Worm (Caenorhabditis elegans) whole organism, young adult: Measurements from ENCODE around the gene Y60A9.1.

ENCODE experiments used
- B0261.1 ChIP-seq: sonication (generic microtip); optimal IDR thresholded peaks from 2 replicates; lab custom pipeline; 2016; ENCODE audit warnings: mild to moderate bottlenecking, missing genetic modification characterization, moderate library complexity, missing compliant biosample characterization
- C06A6.2 ChIP-seq: fragments of 200-800 bp; sonication (Bioruptor generic); conservative IDR thresholded peaks from 2 replicates; pipeline ENCODE4 v1.3.6; 2022; ENCODE audit warnings: missing genetic modification characterization, missing compliant biosample characterization
- D2030.7 ChIP-seq: fragments of 200-800 bp; sonication (Bioruptor generic); IDR thresholded peaks from 2 replicates; pipeline ENCODE4 v1.3.6; 2022; ENCODE audit warnings: missing genetic modification reagents, missing genetic modification characterization, missing compliant biosample characterization
- F23B12.7 ChIP-seq: sonication (generic microtip); optimal IDR thresholded peaks from 2 replicates; lab custom pipeline; 2017; ENCODE audit warnings: missing genetic modification characterization, mild to moderate bottlenecking, missing compliant biosample characterization, antibody characterized with exemption, moderate library complexity; ENCODE audit not compliant: insufficient read depth
- F37B4.10 ChIP-seq: fragments of 200-800 bp; sonication (Bioruptor generic); IDR thresholded peaks from 2 replicates; pipeline ENCODE4 v1.3.6; 2022; ENCODE audit warnings: missing genetic modification characterization, missing compliant biosample characterization
- F49E8.2 ChIP-seq: sonication (generic microtip); optimal IDR thresholded peaks from 3 replicates; lab custom pipeline; 2017; ENCODE audit warnings: missing genetic modification characterization, mild to moderate bottlenecking, missing compliant biosample characterization, antibody characterized with exemption, moderate library complexity; ENCODE audit not compliant: insufficient read depth
- F55B11.4 ChIP-seq: sonication (generic microtip); optimal IDR thresholded peaks from 2 replicates; lab custom pipeline; 2016; ENCODE audit warnings: missing compliant biosample characterization, missing genetic modification characterization, borderline replicate concordance; ENCODE audit not compliant: insufficient read depth
- K11D2.4 ChIP-seq: fragments of 200-800 bp; sonication (Bioruptor generic); IDR thresholded peaks from 2 replicates; pipeline ENCODE4 v1.3.6; 2022; ENCODE audit warnings: missing genetic modification reagents, missing genetic modification characterization, missing compliant biosample characterization
- K12H6.12 ChIP-seq: fragments of 200-800 bp; sonication (Bioruptor generic); optimal IDR thresholded peaks from 2 replicates; lab custom pipeline; 2018; ENCODE audit warnings: mild to moderate bottlenecking, missing genetic modification characterization, missing compliant biosample characterization
- Y53G8AR.9 ChIP-seq: fragments of 200-800 bp; sonication (Bioruptor generic); conservative IDR thresholded peaks from 2 replicates; pipeline ENCODE4 v1.3.6; 2022; ENCODE audit warnings: missing genetic modification reagents, missing genetic modification characterization, missing compliant biosample characterization
- ZK185.1 ChIP-seq: sonication (generic microtip); optimal IDR thresholded peaks from 2 replicates; lab custom pipeline; 2016; ENCODE audit warnings: mild to moderate bottlenecking, missing genetic modification characterization, missing compliant biosample characterization; ENCODE audit not compliant: poor library complexity, severe bottlenecking
- aptf-2 ChIP-seq: fragments of 200-800 bp; sonication (Bioruptor generic); conservative IDR thresholded peaks from 2 replicates; pipeline ENCODE4 v1.3.6; 2022; ENCODE audit warnings: missing genetic modification reagents, missing genetic modification characterization, missing compliant biosample characterization
- athp-1 ChIP-seq: sonication (generic microtip); optimal IDR thresholded peaks from 2 replicates; lab custom pipeline; 2017; ENCODE audit warnings: mild to moderate bottlenecking, missing genetic modification characterization, missing compliant biosample characterization
- bed-1 ChIP-seq: fragments of 200-800 bp; sonication (Bioruptor generic); IDR thresholded peaks from 2 replicates; pipeline ENCODE4 v1.3.6; 2022; ENCODE audit warnings: missing genetic modification reagents, missing genetic modification characterization, missing compliant biosample characterization
- cebp-1 ChIP-seq, 2 experiments: fragments of 200-800 bp in 1 of 2; sonication (Bioruptor generic) in 1 of 2; sonication (generic microtip) in 1 of 2; IDR thresholded peaks in 1 of 2; optimal IDR thresholded peaks in 1 of 2; 2 replicates each; pipeline versions ENCODE4 v1.3.6 to Lab custom; 2017 to 2022; ENCODE audit warnings: missing compliant biosample characterization in 2 of 2, missing genetic modification characterization in 2 of 2, mild to moderate bottlenecking in 1 of 2, missing genetic modification reagents in 1 of 2, moderate library complexity in 1 of 2
- ceh-100 ChIP-seq: fragments of 200-800 bp; sonication (Bioruptor generic); IDR thresholded peaks from 2 replicates; pipeline ENCODE4 v1.3.6; 2022; ENCODE audit warnings: missing genetic modification reagents, missing genetic modification characterization, missing compliant biosample characterization
- ceh-27 ChIP-seq: fragments of 200-800 bp; sonication (Bioruptor generic); optimal IDR thresholded peaks from 2 replicates; lab custom pipeline; 2018; ENCODE audit warnings: mild to moderate bottlenecking, missing genetic modification characterization, moderate library complexity, missing compliant biosample characterization
- chd-7 ChIP-seq: sonication (generic microtip); optimal IDR thresholded peaks from 2 replicates; lab custom pipeline; 2016; ENCODE audit warnings: mild to moderate bottlenecking, missing genetic modification characterization, moderate library complexity, missing compliant biosample characterization
- efl-1 ChIP-seq: fragments of 150-350 bp; optimal IDR thresholded peaks from 2 replicates; lab custom pipeline; 2014; ENCODE audit warnings: missing biosample characterization, missing genetic modification reagents, missing genetic modification characterization
- him-1 ChIP-seq: sonication (generic microtip); optimal IDR thresholded peaks from 2 replicates; lab custom pipeline; 2016; ENCODE audit warnings: missing genotype, missing genetic modification reagents, missing genetic modification characterization, missing compliant biosample characterization
- lin-26 ChIP-seq: fragments of 200-800 bp; sonication (Bioruptor generic); IDR thresholded peaks from 2 replicates; pipeline ENCODE4 v1.3.6; 2022; ENCODE audit warnings: missing genetic modification reagents, missing genetic modification characterization, missing compliant biosample characterization
- lsl-1 ChIP-seq: fragments of 200-800 bp; sonication (Bioruptor generic); optimal IDR thresholded peaks from 2 replicates; lab custom pipeline; 2018; ENCODE audit warnings: mild to moderate bottlenecking, missing genetic modification characterization, moderate library complexity, missing compliant biosample characterization
- lsy-27 ChIP-seq: sonication (generic microtip); optimal IDR thresholded peaks from 2 replicates; lab custom pipeline; 2017; ENCODE audit warnings: missing genetic modification characterization, mild to moderate bottlenecking, missing compliant biosample characterization, antibody characterized with exemption, missing genotype, borderline replicate concordance; ENCODE audit not compliant: insufficient read depth
- mxl-1 ChIP-seq: sonication (generic microtip); optimal IDR thresholded peaks from 2 replicates; lab custom pipeline; 2016; ENCODE audit warnings: missing genetic modification characterization, missing compliant biosample characterization
- nhr-120 ChIP-seq: fragments of 200-800 bp; sonication (Bioruptor generic); IDR thresholded peaks from 2 replicates; pipeline ENCODE4 v1.3.6; 2022; ENCODE audit warnings: missing genetic modification characterization, missing compliant biosample characterization
- nhr-179 ChIP-seq: sonication (generic microtip); optimal IDR thresholded peaks from 2 replicates; lab custom pipeline; 2016; ENCODE audit warnings: mild to moderate bottlenecking, missing genetic modification characterization, missing compliant biosample characterization
- rcor-1 ChIP-seq: fragments of 200-800 bp; sonication (Bioruptor generic); IDR thresholded peaks from 2 replicates; pipeline ENCODE4 v1.3.6; 2022; ENCODE audit warnings: missing genetic modification reagents, missing genetic modification characterization, missing compliant biosample characterization
- snpc-1.1 ChIP-seq: sonication (generic microtip); optimal IDR thresholded peaks from 2 replicates; lab custom pipeline; 2017; ENCODE audit warnings: missing genetic modification characterization, mild to moderate bottlenecking, missing compliant biosample characterization, antibody characterized with exemption, moderate library complexity, missing genotype, missing genetic modification reagents; ENCODE audit not compliant: insufficient read depth
- snpc-3.4 ChIP-seq: sonication (generic microtip); optimal IDR thresholded peaks from 2 replicates; lab custom pipeline; 2017; ENCODE audit warnings: missing genetic modification characterization, mild to moderate bottlenecking, missing compliant biosample characterization, antibody characterized with exemption, moderate library complexity, missing genotype, missing genetic modification reagents
- snpc-4 ChIP-seq, 5 experiments: fragments of 150-350 bp in 1 of 5; sonication (generic microtip) in 4 of 5; optimal IDR thresholded peaks; 2 replicates each; lab custom pipeline; 2014 to 2018; ENCODE audit warnings: missing genetic modification characterization in 5 of 5, missing biosample characterization in 3 of 5, antibody characterized with exemption in 2 of 5, mild to moderate bottlenecking in 2 of 5, missing compliant biosample characterization in 2 of 5, missing genotype in 2 of 5, moderate library complexity in 2 of 5, missing genetic modification reagents in 1 of 5
- tbp1 ChIP-seq: fragments of 200-800 bp; sonication (Bioruptor generic); optimal IDR thresholded peaks from 2 replicates; lab custom pipeline; 2018; ENCODE audit warnings: mild to moderate bottlenecking, missing genetic modification characterization, missing compliant biosample characterization
- ztf-26 ChIP-seq: sonication (generic microtip); optimal IDR thresholded peaks from 2 replicates; lab custom pipeline; 2017; ENCODE audit warnings: missing genetic modification characterization, missing compliant biosample characterization
- ztf-28 ChIP-seq: fragments of 200-800 bp; sonication (Bioruptor generic); IDR thresholded peaks from 2 replicates; pipeline ENCODE4 v1.3.6; 2022; ENCODE audit warnings: missing genetic modification reagents, missing genetic modification characterization, missing compliant biosample characterization
- ztf-6 ChIP-seq: fragments of 200-800 bp; sonication (Bioruptor generic); IDR thresholded peaks from 2 replicates; pipeline ENCODE4 v1.3.6; 2022; ENCODE audit warnings: missing genetic modification reagents, missing genetic modification characterization, missing compliant biosample characterization

Gene Y60A9.1

DNA sequence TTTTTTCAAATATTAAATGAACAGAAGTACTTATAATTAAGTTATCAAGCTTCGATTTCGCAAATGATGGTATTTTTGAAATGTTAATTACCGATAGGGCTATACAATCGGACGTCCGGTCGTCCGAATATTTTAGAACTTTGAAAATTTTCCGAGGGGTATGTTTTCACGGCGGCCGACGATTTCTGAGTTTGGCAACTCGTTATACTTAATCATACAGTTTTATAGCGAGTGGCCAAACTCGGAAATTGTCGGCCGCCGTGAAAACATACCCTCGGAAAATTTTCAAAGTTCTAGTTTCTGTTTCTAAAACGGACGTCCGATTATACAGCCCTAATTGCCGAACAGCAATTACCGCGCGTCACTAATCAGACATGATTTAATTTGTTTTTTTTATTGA is 29.0 kb upstream of the Y60A9.1 start:
- TF ChIP-seq Y53G8AR.9 (GFP tag; lab: Robert Waterston, UW), result no peak
- no peak for TF ChIP-seq snpc-4 (GFP tag; optimal IDR thresholded peaks at IDR 0.05; lab: Kevin White, UChicago)
- TF ChIP-seq snpc-4 (tag; optimal IDR thresholded peaks at IDR 0.05; lab: Kevin White, UChicago), result peak in 3 of 4 experiments; percentile 40 to 89 (median 88)

DNA sequence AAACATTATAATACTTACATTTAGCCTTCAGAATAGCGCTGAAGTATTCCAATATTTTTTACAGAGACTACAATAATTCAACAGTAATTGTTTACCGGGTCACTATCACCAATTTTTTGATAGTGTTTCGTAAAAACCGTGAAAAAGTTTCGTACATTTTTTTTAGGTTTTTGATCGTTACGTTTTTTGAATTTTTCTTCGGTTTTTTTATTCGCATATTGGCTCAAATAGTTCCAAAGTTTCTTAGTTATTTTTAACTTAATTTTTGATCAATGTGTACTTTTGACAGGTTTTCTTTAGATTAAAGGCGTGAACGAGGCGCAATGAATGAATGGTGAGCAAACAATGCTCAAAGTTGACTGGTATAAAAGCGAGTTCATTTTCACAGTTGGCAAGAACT is 27.9 kb upstream of the Y60A9.1 start, which contains the start of gene fipr-3:
fipr-3 (plus strand) TSS at position 301 of the 400 bp plus-strand sequence.
- TF ChIP-seq lsl-1 (no peak), athp-1 (tag; lab: Kevin White, UChicago) (no peak), F23B12.7 (no peak), him-1 (no peak), nhr-179 (no peak), rcor-1 (GFP tag; lab: Robert Waterston, UW) (no peak), snpc-1.1 (tag; lab: Kevin White, UChicago) (no peak), mxl-1 (tag; lab: Kevin White, UChicago) (no peak), ceh-27 (GFP tag; lab: Kevin White, UChicago) (no peak), F37B4.10 (GFP tag; lab: Robert Waterston, UW) (no peak), bed-1 (GFP tag; lab: Robert Waterston, UW) (no peak), ZK185.1 (no peak)

DNA sequence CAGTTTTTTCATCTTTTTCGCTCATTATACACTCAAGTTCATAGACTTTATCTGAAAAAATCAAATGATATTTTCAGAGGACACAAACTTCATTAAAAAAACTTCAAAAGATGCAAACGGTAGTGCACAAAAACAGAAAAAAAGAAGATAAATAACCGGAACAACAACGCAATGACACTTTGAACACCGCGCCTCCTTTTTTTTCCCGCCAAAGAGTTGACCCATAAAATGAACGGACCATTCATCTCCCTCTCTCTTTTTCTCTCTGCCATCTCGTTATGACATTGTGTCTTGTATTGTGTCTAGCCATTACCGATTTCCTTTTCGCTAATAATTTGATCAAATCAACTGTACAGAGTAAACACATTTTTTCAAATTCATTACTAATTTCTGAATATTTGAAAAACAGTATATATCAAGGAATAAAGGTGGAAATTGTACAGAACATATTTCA is 26.4 kb upstream of the Y60A9.1 start, which contains the start of gene F23D12.2:
F23D12.2 (minus strand) TSS at position 51 of the 454 bp plus-strand sequence.
- TF ChIP-seq efl-1 (GFP tag; lab: Kevin White, UChicago) (peak; percentile 53), F23B12.7 (no peak)

DNA sequence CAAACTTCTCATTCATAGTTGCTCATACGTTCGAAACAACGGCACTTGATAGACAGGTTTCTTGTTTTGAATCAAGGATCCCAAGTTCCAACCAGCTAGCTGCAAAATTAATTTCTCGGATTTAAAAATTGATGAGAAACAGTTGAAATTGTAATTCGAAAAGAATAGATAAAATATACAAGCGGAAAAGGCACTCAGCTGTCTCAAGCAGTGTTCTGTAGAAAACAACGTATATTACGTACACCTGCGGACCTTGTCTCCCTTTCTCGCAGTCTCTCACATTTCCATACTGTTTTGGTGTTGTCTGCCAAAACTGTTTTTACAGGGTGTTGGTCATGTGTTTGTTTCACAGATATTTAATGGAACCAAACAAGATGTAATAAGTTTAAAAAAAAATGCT is 20.5 kb upstream of the Y60A9.1 start, which contains the start of gene F23D12.10:
F23D12.10 (minus strand) TSS at position 101 of the 400 bp plus-strand sequence.
- TF ChIP-seq snpc-3.4 (tag; lab: Kevin White, UChicago) (no peak), nhr-120 (GFP tag; lab: Robert Waterston, UW) (no peak), ztf-6 (GFP tag; lab: Robert Waterston, UW) (no peak), F55B11.4 (no peak), ztf-28 (GFP tag; lab: Robert Waterston, UW) (no peak), aptf-2 (GFP tag; lab: Robert Waterston, UW) (no peak), D2030.7 (GFP tag; lab: Robert Waterston, UW) (no peak), lsy-27 (tag; lab: Kevin White, UChicago) (no peak), K11D2.4 (GFP tag; lab: Robert Waterston, UW) (no peak), chd-7 (tag; lab: Kevin White, UChicago) (no peak), tbp1 (no peak), lin-26 (no peak), ztf-26 (tag; lab: Kevin White, UChicago) (no peak), K12H6.12 (tag; lab: Kevin White, UChicago) (no peak), C06A6.2 (GFP tag; lab: Robert Waterston, UW) (no peak), ceh-100 (GFP tag; lab: Robert Waterston, UW) (no peak), cebp-1 (GFP tag; IDR thresholded peaks at IDR 0.05; lab: Robert Waterston, UW) (no peak), cebp-1 (tag; optimal IDR thresholded peaks at IDR 0.05; lab: Kevin White, UChicago) (no peak), B0261.1 (tag; lab: Kevin White, UChicago) (no peak), F49E8.2 (tag; lab: Kevin White, UChicago) (no peak)
